Fruit fly (Drosophila melanogaster) whole organism, embryonic: Measurements from ENCODE around the gene Srr.

Experiments
- B-H1 ChIP-seq: fragments of 200-800 bp; sonication (Bioruptor generic); IDR thresholded peaks from 3 replicates; pipeline ENCODE4 v1.3.6; 2022; ENCODE audit warnings: missing biosample characterization, missing genetic modification characterization
- Bgb ChIP-seq: fragments of 200-800 bp; sonication (Bioruptor generic); IDR thresholded peaks from 2 replicates; pipeline ENCODE4 v1.3.6; 2022; ENCODE audit warnings: missing biosample characterization, missing genetic modification characterization; ENCODE audit not compliant: partially characterized antibody
- CG10209 ChIP-seq: fragments of 200-800 bp; sonication (Bioruptor generic); optimal IDR thresholded peaks from 3 replicates; lab custom pipeline; 2017; ENCODE audit warnings: missing biosample characterization, mild to moderate bottlenecking, missing genetic modification characterization, missing genetic modification reagents
- CG10959 ChIP-seq: fragments of 200-800 bp; sonication (Bioruptor generic); IDR thresholded peaks from 2 replicates; pipeline ENCODE4 v1.3.6; 2022; ENCODE audit warnings: missing biosample characterization, missing genetic modification characterization
- CG11696 ChIP-seq: fragments of 200-800 bp; sonication (Bioruptor generic); IDR thresholded peaks from 2 replicates; pipeline ENCODE4 v1.3.6; 2022; ENCODE audit warnings: missing biosample characterization, missing genetic modification characterization
- CG12219 ChIP-seq: fragments of 200-800 bp; sonication (Bioruptor generic); optimal IDR thresholded peaks from 3 replicates; lab custom pipeline; 2018; ENCODE audit warnings: missing biosample characterization, mild to moderate bottlenecking, missing genetic modification characterization
- CG14710 ChIP-seq: fragments of 200-800 bp; sonication (Bioruptor generic); optimal IDR thresholded peaks from 3 replicates; lab custom pipeline; 2019; ENCODE audit warnings: missing biosample characterization, mild to moderate bottlenecking, missing genetic modification characterization, moderate library complexity
- CG1602 ChIP-seq: fragments of 200-800 bp; sonication (Bioruptor generic); optimal IDR thresholded peaks from 3 replicates; lab custom pipeline; 2016; ENCODE audit warnings: missing biosample characterization, missing genetic modification characterization
- CG17568 ChIP-seq: fragments of 200-800 bp; sonication (Bioruptor generic); optimal IDR thresholded peaks from 2 replicates; lab custom pipeline; 2018; ENCODE audit warnings: missing biosample characterization, mild to moderate bottlenecking, missing genetic modification characterization, moderate library complexity
- CG18476 ChIP-seq: fragments of 200-800 bp; sonication (Bioruptor generic); optimal IDR thresholded peaks from 2 replicates; lab custom pipeline; 2016; ENCODE audit warnings: missing biosample characterization, mild to moderate bottlenecking, missing genetic modification characterization
- CG2875 ChIP-seq: fragments of 200-800 bp; sonication (Bioruptor generic); optimal IDR thresholded peaks from 2 replicates; lab custom pipeline; 2017; ENCODE audit warnings: missing biosample characterization, mild to moderate bottlenecking, missing genetic modification characterization, missing genetic modification reagents
- CG30020 ChIP-seq: fragments of 200-800 bp; optimal IDR thresholded peaks from 2 replicates; lab custom pipeline; 2019; ENCODE audit warnings: missing biosample characterization, mild to moderate bottlenecking, missing genetic modification characterization, moderate library complexity
- CG7963 ChIP-seq: fragments of 200-800 bp; sonication (Bioruptor generic); IDR thresholded peaks from 3 replicates; pipeline ENCODE4 v1.3.6; 2022; ENCODE audit warnings: missing biosample characterization, missing genetic modification characterization; ENCODE audit not compliant: partially characterized antibody
- CG8388 ChIP-seq: fragments of 200-800 bp; sonication (Bioruptor generic); optimal IDR thresholded peaks from 2 replicates; lab custom pipeline; 2019; ENCODE audit warnings: missing biosample characterization, mild to moderate bottlenecking, missing genetic modification characterization, moderate library complexity
- CoRest ChIP-seq: fragments of 200-800 bp; sonication (Bioruptor generic); optimal IDR thresholded peaks from 3 replicates; lab custom pipeline; 2018; ENCODE audit warnings: missing biosample characterization, mild to moderate bottlenecking, missing genetic modification characterization, moderate library complexity
- D19A ChIP-seq: fragments of 200-800 bp; optimal IDR thresholded peaks from 3 replicates; lab custom pipeline; 2019; ENCODE audit warnings: missing biosample characterization, mild to moderate bottlenecking, missing genetic modification characterization, moderate library complexity
- Dll ChIP-seq: fragments of 200-800 bp; sonication (Bioruptor generic); IDR thresholded peaks from 4 replicates; pipeline ENCODE4 v1.3.6; 2022; ENCODE audit warnings: missing biosample characterization, missing genetic modification characterization; ENCODE audit not compliant: partially characterized antibody
- E2f1 ChIP-seq: fragments of 200-800 bp; sonication (Bioruptor generic); IDR thresholded peaks from 2 replicates; pipeline ENCODE4 v1.3.6; 2022; ENCODE audit warnings: missing biosample characterization, missing genetic modification characterization
- Ets97D ChIP-seq: fragments of 200-800 bp; sonication (Bioruptor generic); optimal IDR thresholded peaks from 3 replicates; lab custom pipeline; 2016; ENCODE audit warnings: missing biosample characterization, missing genetic modification characterization
- Hey ChIP-seq: fragments of 200-800 bp; sonication (Bioruptor generic); optimal IDR thresholded peaks from 3 replicates; lab custom pipeline; 2018; ENCODE audit warnings: missing biosample characterization, mild to moderate bottlenecking, missing genetic modification characterization
- Lpt ChIP-seq: fragments of >200 bp; optimal IDR thresholded peaks from 2 replicates; lab custom pipeline; 2018; ENCODE audit warnings: missing biosample characterization, missing genetic modification characterization
- NFAT ChIP-seq: fragments of 200-800 bp; sonication (Bioruptor generic); IDR thresholded peaks from 2 replicates; pipeline ENCODE4 v1.3.6; 2022; ENCODE audit warnings: missing biosample characterization, missing genetic modification characterization
- Oli ChIP-seq: fragments of 200-800 bp; sonication (Bioruptor generic); optimal IDR thresholded peaks from 2 replicates; lab custom pipeline; 2018; ENCODE audit warnings: missing biosample characterization, mild to moderate bottlenecking, missing genetic modification characterization, moderate library complexity
- Ssrp ChIP-seq: fragments of 200-800 bp; sonication (Bioruptor generic); optimal IDR thresholded peaks from 2 replicates; lab custom pipeline; 2018; ENCODE audit warnings: missing biosample characterization, mild to moderate bottlenecking, missing genetic modification characterization, moderate library complexity
- Taf1 ChIP-seq: fragments of 200-800 bp; sonication (Bioruptor generic); IDR thresholded peaks from 2 replicates; pipeline ENCODE4 v1.3.6; 2022; ENCODE audit warnings: missing biosample characterization, missing genetic modification characterization
- ab ChIP-seq: fragments of 200-800 bp; sonication (Bioruptor generic); optimal IDR thresholded peaks from 2 replicates; lab custom pipeline; 2016; ENCODE audit warnings: missing biosample characterization, missing genetic modification characterization
- al ChIP-seq: fragments of 200-800 bp; sonication (Bioruptor generic); IDR thresholded peaks from 2 replicates; pipeline ENCODE4 v1.3.6; 2022; ENCODE audit warnings: missing biosample characterization, missing genetic modification characterization
- br ChIP-seq: fragments of >200 bp; optimal IDR thresholded peaks from 2 replicates; lab custom pipeline; 2017
- btn ChIP-seq: fragments of 200-800 bp; sonication (Bioruptor generic); optimal IDR thresholded peaks from 2 replicates; lab custom pipeline; 2016; ENCODE audit warnings: missing biosample characterization, missing genetic modification characterization
- crc ChIP-seq: fragments of 200-800 bp; sonication (Bioruptor generic); optimal IDR thresholded peaks from 2 replicates; lab custom pipeline; 2016; ENCODE audit warnings: missing biosample characterization, missing genetic modification characterization
- crol ChIP-seq: fragments of 200-800 bp; sonication (Bioruptor generic); IDR thresholded peaks from 2 replicates; pipeline ENCODE4 v1.3.6; 2022; ENCODE audit warnings: missing biosample characterization, missing genetic modification characterization
- cwo ChIP-seq: fragments of 200-800 bp; sonication (Bioruptor generic); optimal IDR thresholded peaks from 3 replicates; lab custom pipeline; 2017; ENCODE audit warnings: missing biosample characterization, missing genetic modification characterization, mild to moderate bottlenecking, moderate library complexity, missing genetic modification reagents
- dati ChIP-seq: fragments of 200-800 bp; sonication (Bioruptor generic); IDR thresholded peaks from 2 replicates; pipeline ENCODE4 v1.3.6; 2022; ENCODE audit warnings: missing biosample characterization, missing genetic modification characterization
- dpn ChIP-seq, 2 experiments: fragments of 200-800 bp; sonication (Bioruptor generic); optimal IDR thresholded peaks; 3 replicates each; lab custom pipeline; 2016; ENCODE audit warnings: missing biosample characterization in 2 of 2, missing genetic modification characterization in 2 of 2
- emc ChIP-seq: fragments of 200-800 bp; sonication (Bioruptor generic); optimal IDR thresholded peaks from 2 replicates; lab custom pipeline; 2016; ENCODE audit warnings: missing biosample characterization, missing genetic modification characterization
- ems ChIP-seq: fragments of 200-800 bp; sonication (Bioruptor generic); optimal IDR thresholded peaks from 3 replicates; lab custom pipeline; 2016; ENCODE audit warnings: missing biosample characterization, missing genetic modification characterization
- fd3F ChIP-seq: fragments of 200-800 bp; sonication (Bioruptor generic); optimal IDR thresholded peaks from 2 replicates; lab custom pipeline; 2018; ENCODE audit warnings: missing biosample characterization, mild to moderate bottlenecking, missing genetic modification characterization, moderate library complexity
- fd64A ChIP-seq: fragments of 200-800 bp; sonication (Bioruptor generic); optimal IDR thresholded peaks from 3 replicates; lab custom pipeline; 2018; ENCODE audit warnings: missing biosample characterization, mild to moderate bottlenecking, missing genetic modification characterization
- gsb ChIP-seq: fragments of 200-800 bp; sonication (Bioruptor generic); IDR thresholded peaks from 2 replicates; pipeline ENCODE4 v1.3.6; 2022; ENCODE audit warnings: missing biosample characterization, missing genetic modification characterization
- gsb-n ChIP-seq: fragments of 200-800 bp; sonication (Bioruptor generic); optimal IDR thresholded peaks from 3 replicates; lab custom pipeline; 2018; ENCODE audit warnings: missing biosample characterization, mild to moderate bottlenecking, missing genetic modification characterization
- hbn ChIP-seq: fragments of 200-800 bp; sonication (Bioruptor generic); IDR thresholded peaks from 2 replicates; pipeline ENCODE4 v1.3.6; 2022; ENCODE audit warnings: missing biosample characterization, missing genetic modification characterization; ENCODE audit not compliant: partially characterized antibody
- lola ChIP-seq, 3 experiments: fragments of >200 bp in 2 of 3; fragments of 200-800 bp in 1 of 3; sonication (Bioruptor generic) in 1 of 3; optimal IDR thresholded peaks; 2 replicates each; lab custom pipeline; 2017 to 2019; ENCODE audit warnings: missing biosample characterization in 3 of 3, missing genetic modification characterization in 3 of 3, mild to moderate bottlenecking in 1 of 3, moderate library complexity in 1 of 3
- luna ChIP-seq: fragments of 200-800 bp; sonication (Bioruptor generic); optimal IDR thresholded peaks from 2 replicates; lab custom pipeline; 2016; ENCODE audit warnings: missing biosample characterization, missing genetic modification characterization
- org-1 ChIP-seq: fragments of 200-800 bp; sonication (Bioruptor generic); optimal IDR thresholded peaks from 2 replicates; lab custom pipeline; 2017; ENCODE audit warnings: missing biosample characterization, missing genetic modification characterization
- seq ChIP-seq: fragments of 200-800 bp; sonication (Bioruptor generic); IDR thresholded peaks from 2 replicates; pipeline ENCODE4 v1.3.6; 2022; ENCODE audit warnings: missing biosample characterization, missing genetic modification characterization
- slbo ChIP-seq: fragments of 200-800 bp; sonication (Bioruptor generic); IDR thresholded peaks from 2 replicates; pipeline ENCODE4 v1.3.6; 2022; ENCODE audit warnings: missing biosample characterization, missing genetic modification characterization
- sqz ChIP-seq: fragments of 200-800 bp; sonication (Bioruptor generic); optimal IDR thresholded peaks from 3 replicates; lab custom pipeline; 2018; ENCODE audit warnings: missing biosample characterization, mild to moderate bottlenecking, missing genetic modification characterization
- sr ChIP-seq: fragments of 200-800 bp; sonication (Bioruptor generic); IDR thresholded peaks from 3 replicates; pipeline ENCODE4 v1.3.6; 2022; ENCODE audit warnings: missing biosample characterization, missing genetic modification characterization
- tin ChIP-seq: fragments of 200-800 bp; sonication (Bioruptor generic); optimal IDR thresholded peaks from 3 replicates; lab custom pipeline; 2016; ENCODE audit warnings: missing biosample characterization, missing genetic modification characterization
- unc-4 ChIP-seq: fragments of 200-800 bp; sonication (Bioruptor generic); IDR thresholded peaks from 2 replicates; pipeline ENCODE4 v1.3.6; 2022; ENCODE audit warnings: missing biosample characterization, missing genetic modification characterization; ENCODE audit not compliant: partially characterized antibody

Srr gene

dm6 chr3R:9342248-9342882, 22.8 kb upstream of the Srr start (continued):
- TF ChIP-seq cwo (peak; percentile 49), tin (GFP tag; lab: Kevin White, UChicago) (no peak), Ssrp (tag; lab: Kevin White, UChicago) (no peak), br (lab: Kevin White, UChicago) (no peak), Dll (no peak), seq (GFP tag; lab: Robert Waterston, UW) (no peak), hbn (GFP tag; lab: Robert Waterston, UW) (no peak), slbo (no peak), NFAT (no peak; the same call in 1 of the 2 replicates), Oli (tag; lab: Kevin White, UChicago) (peak; percentile 11), sqz (GFP tag; lab: Kevin White, UChicago) (peak; percentile 68), dati (no peak), CG30020 (peak; percentile 26), CG11696 (no peak), CG18476 (GFP tag; lab: Kevin White, UChicago) (peak; percentile 19), crol (GFP tag; lab: Robert Waterston, UW) (no peak), CG7963 (GFP tag; lab: Robert Waterston, UW) (no peak), Hey (tag; lab: Kevin White, UChicago) (no peak), CG14710 (peak; percentile 56), dpn (GFP tag; optimal IDR thresholded peaks at IDR 0.05; lab: Kevin White, UChicago) (peak in 1 of 2 experiments; percentile 55), lola (GFP tag; optimal IDR thresholded peaks at IDR 0.05; lab: Kevin White, UChicago) (peak in 1 of 3 experiments; percentile 32), Ets97D (GFP tag; lab: Kevin White, UChicago) (peak; percentile 20), crc (no peak), al (no peak), CoRest (tag; lab: Kevin White, UChicago) (peak; percentile 26), gsb-n (tag; lab: Kevin White, UChicago) (peak; percentile 61), CG10209 (GFP tag; lab: Kevin White, UChicago) (peak; percentile 17), CG12219 (GFP tag; lab: Kevin White, UChicago) (peak; percentile 50), E2f1 (GFP tag; lab: Robert Waterston, UW) (no peak), CG2875 (GFP tag; lab: Kevin White, UChicago) (peak; percentile 44), unc-4 (GFP tag; lab: Robert Waterston, UW) (no peak), gsb (GFP tag; lab: Robert Waterston, UW) (no peak), emc (GFP tag; lab: Kevin White, UChicago) (no peak), luna (no peak), Taf1 (GFP tag; lab: Robert Waterston, UW) (no peak), CG8388 (GFP tag; lab: Kevin White, UChicago) (peak; percentile 46), ab (no peak), btn (GFP tag; lab: Kevin White, UChicago) (no peak), Bgb (no peak), ems (GFP tag; lab: Kevin White, UChicago) (no peak), CG10959 (GFP tag; lab: Robert Waterston, UW) (no peak), Lpt (GFP tag; lab: Kevin White, UChicago) (no peak), B-H1 (GFP tag; lab: Robert Waterston, UW) (no peak; the same call in 2 of the 3 replicates), fd3F (no peak), org-1 (GFP tag; lab: Kevin White, UChicago) (no peak), CG17568 (GFP tag; lab: Kevin White, UChicago) (peak; percentile 48), CG1602 (GFP tag; lab: Kevin White, UChicago) (no peak), sr (GFP tag; lab: Robert Waterston, UW) (peak; percentile 55; the same call in 2 of the 3 replicates), fd64A (GFP tag; lab: Kevin White, UChicago) (peak; percentile 24), D19A (tag; lab: Kevin White, UChicago) (peak; percentile 67)
